In genomic region chrX:12629564-12629963, dm6 we compare ENCODE assay signal across 2 fruit fly cellular contexts.
TF ChIP-seq lines count a peak whose summit lies in the region.

Gene Aven (minus strand): TSS chrX:12629640.
Gene CG2540 (plus strand): TSS chrX:12629878.

TF ChIP-seq in whole organism, embryonic, 481 proteins besides CTCF, POLR2A, EP300 and RAD21 (continued from another document and continues in another):
- peak; percentile 12 for TF ChIP-seq slou (GFP tag; optimal IDR thresholded peaks at IDR 0.05; lab: Kevin White, UChicago)
- peak; percentile 88 for TF ChIP-seq CG18262 (tag; optimal IDR thresholded peaks at IDR 0.05; lab: Kevin White, UChicago)
- TF ChIP-seq CG6765 (GFP tag; optimal IDR thresholded peaks at IDR 0.05; lab: Kevin White, UChicago) = peak; percentile 77
- peak; percentile 80 for TF ChIP-seq CG1233 (GFP tag; optimal IDR thresholded peaks at IDR 0.05; lab: Kevin White, UChicago)
- TF ChIP-seq CG7786 (GFP tag; optimal IDR thresholded peaks at IDR 0.05; lab: Kevin White, UChicago) = no peak
- no peak for TF ChIP-seq h (optimal IDR thresholded peaks at IDR 0.05; lab: Kevin White, UChicago)
- no peak for TF ChIP-seq otp (GFP tag; IDR thresholded peaks at IDR 0.05; lab: Robert Waterston, UW)
- peak; percentile 89 for TF ChIP-seq nmo (GFP tag; optimal IDR thresholded peaks at IDR 0.05; lab: Kevin White, UChicago)
- TF ChIP-seq tup (GFP tag; optimal IDR thresholded peaks at IDR 0.05; lab: Kevin White, UChicago) = peak; percentile 5
- peak; percentile 85 for TF ChIP-seq D19A (tag; optimal IDR thresholded peaks at IDR 0.05; lab: Kevin White, UChicago)
- peak; percentile 68 for TF ChIP-seq CG1529 (GFP tag; optimal IDR thresholded peaks at IDR 0.05; lab: Kevin White, UChicago)
- peak; percentile 44 for TF ChIP-seq CG15011 (GFP tag; optimal IDR thresholded peaks at IDR 0.05; lab: Kevin White, UChicago)
- no peak for TF ChIP-seq jing (GFP tag; optimal IDR thresholded peaks at IDR 0.05; lab: Kevin White, UChicago)
- peak; percentile 80 for TF ChIP-seq CG32532 (GFP tag; IDR thresholded peaks at IDR 0.05; lab: Robert Waterston, UW)
- peak; percentile 87 for TF ChIP-seq CG10147 (GFP tag; optimal IDR thresholded peaks at IDR 0.05; lab: Kevin White, UChicago)
- peak in 1 of 2 experiments; percentile 80 for TF ChIP-seq dpn (GFP tag; optimal IDR thresholded peaks at IDR 0.05; lab: Kevin White, UChicago)
- peak; percentile 57 for TF ChIP-seq CG4820 (GFP tag; optimal IDR thresholded peaks at IDR 0.05; lab: Kevin White, UChicago)
- no peak for TF ChIP-seq CG3163 (GFP tag; optimal IDR thresholded peaks at IDR 0.05; lab: Kevin White, UChicago)
- no peak for TF ChIP-seq gt (GFP tag; IDR thresholded peaks at IDR 0.05; lab: Robert Waterston, UW)
- peak; percentile 87 for TF ChIP-seq CG33557 (GFP tag; optimal IDR thresholded peaks at IDR 0.05; lab: Kevin White, UChicago)
- TF ChIP-seq Adf1 (GFP tag; IDR thresholded peaks at IDR 0.05; lab: Robert Waterston, UW) = 0 out of 2 replicates have a peak, but pooled peaks have one; percentile 21
- no peak for TF ChIP-seq Camta (GFP tag; optimal IDR thresholded peaks at IDR 0.05; lab: Kevin White, UChicago)
- peak; percentile 41 for TF ChIP-seq lilli (GFP tag; optimal IDR thresholded peaks at IDR 0.05; lab: Kevin White, UChicago)
- peak; percentile 44 for TF ChIP-seq CG5245 (GFP tag; optimal IDR thresholded peaks at IDR 0.05; lab: Kevin White, UChicago)
- peak; percentile 24 for TF ChIP-seq CG18011 (GFP tag; optimal IDR thresholded peaks at IDR 0.05; lab: Kevin White, UChicago)
- no peak for TF ChIP-seq eve (GFP tag; optimal IDR thresholded peaks at IDR 0.05; lab: Kevin White, UChicago)
- TF ChIP-seq CG5180 (GFP tag; optimal IDR thresholded peaks at IDR 0.05; lab: Kevin White, UChicago) = peak; percentile 62
- peak; percentile 76 for TF ChIP-seq az2 (GFP tag; optimal IDR thresholded peaks at IDR 0.05; lab: Kevin White, UChicago)
- peak; percentile 70 for TF ChIP-seq fd96Cb (tag; optimal IDR thresholded peaks at IDR 0.05; lab: Kevin White, UChicago)
- TF ChIP-seq lmd (GFP tag; IDR thresholded peaks at IDR 0.05; lab: Robert Waterston, UW) = peak; percentile 61
- TF ChIP-seq sc (optimal IDR thresholded peaks at IDR 0.05; lab: Kevin White, UChicago) = no peak
- TF ChIP-seq sc (GFP tag; optimal IDR thresholded peaks at IDR 0.05; lab: Kevin White, UChicago) = peak; percentile 52
- no peak for TF ChIP-seq fd102C (GFP tag; optimal IDR thresholded peaks at IDR 0.05; lab: Kevin White, UChicago)
- peak; percentile 19; the same call in 1 of the 2 replicates for TF ChIP-seq Taf1 (GFP tag; IDR thresholded peaks at IDR 0.05; lab: Robert Waterston, UW)
- TF ChIP-seq maf-S (GFP tag; optimal IDR thresholded peaks at IDR 0.05; lab: Kevin White, UChicago) = no peak
- peak; percentile 40; the same call in 1 of the 2 replicates for TF ChIP-seq unc-4 (GFP tag; IDR thresholded peaks at IDR 0.05; lab: Robert Waterston, UW; ENCODE audit: partially characterized antibody)
- TF ChIP-seq Sry-δ (GFP tag; optimal IDR thresholded peaks at IDR 0.05; lab: Kevin White, UChicago) = no peak
- peak in 1 of 3 experiments; percentile 86 for TF ChIP-seq lola (GFP tag; optimal IDR thresholded peaks at IDR 0.05; lab: Kevin White, UChicago)
- no peak for TF ChIP-seq CG7745 (tag; optimal IDR thresholded peaks at IDR 0.05; lab: Kevin White, UChicago)
- no peak for TF ChIP-seq p53 (GFP tag; optimal IDR thresholded peaks at IDR 0.05; lab: Kevin White, UChicago)
- TF ChIP-seq Nf-YB (GFP tag; optimal IDR thresholded peaks at IDR 0.05; lab: Kevin White, UChicago) = peak; percentile 72
- no peak for TF ChIP-seq CG11093 (GFP tag; IDR thresholded peaks at IDR 0.05; lab: Robert Waterston, UW)
- peak; percentile 85 for TF ChIP-seq CG6813 (GFP tag; optimal IDR thresholded peaks at IDR 0.05; lab: Kevin White, UChicago)
- TF ChIP-seq CG3847 (GFP tag; IDR thresholded peaks at IDR 0.05; lab: Robert Waterston, UW) = peak; percentile 86
- TF ChIP-seq cato (GFP tag; optimal IDR thresholded peaks at IDR 0.05; lab: Kevin White, UChicago; ENCODE audit: borderline replicate concordance) = peak; percentile 22
- peak; percentile 32; the same call in 1 of the 2 replicates for TF ChIP-seq Atf6 (GFP tag; IDR thresholded peaks at IDR 0.05; lab: Robert Waterston, UW)
- TF ChIP-seq Usf (GFP tag; optimal IDR thresholded peaks at IDR 0.05; lab: Kevin White, UChicago) = peak; percentile 37
- peak; percentile 60 for TF ChIP-seq tgo (GFP tag; IDR thresholded peaks at IDR 0.05; lab: Robert Waterston, UW)
- TF ChIP-seq corto (GFP tag; optimal IDR thresholded peaks at IDR 0.05; lab: Kevin White, UChicago) = peak; percentile 28
- TF ChIP-seq en (GFP tag; optimal IDR thresholded peaks at IDR 0.05; lab: Kevin White, UChicago) = no peak
- TF ChIP-seq CG4282 (GFP tag; optimal IDR thresholded peaks at IDR 0.05; lab: Kevin White, UChicago) = no peak
- TF ChIP-seq CG8924 (tag; optimal IDR thresholded peaks at IDR 0.05; lab: Kevin White, UChicago) = peak; percentile 91
- TF ChIP-seq CG10979 (tag; optimal IDR thresholded peaks at IDR 0.05; lab: Kevin White, UChicago) = peak; percentile 86
- TF ChIP-seq phol (tag; optimal IDR thresholded peaks at IDR 0.05; lab: Kevin White, UChicago) = peak; percentile 87
- TF ChIP-seq CG1792 (GFP tag; optimal IDR thresholded peaks at IDR 0.05; lab: Kevin White, UChicago) = no peak
- no peak for TF ChIP-seq Bdp1 (GFP tag; optimal IDR thresholded peaks at IDR 0.05; lab: Kevin White, UChicago)
- no peak for TF ChIP-seq pum (GFP tag; optimal IDR thresholded peaks at IDR 0.05; lab: Kevin White, UChicago)
- peak; percentile 59; the same call in 1 of the 3 replicates for TF ChIP-seq ci (GFP tag; IDR thresholded peaks at IDR 0.05; lab: Robert Waterston, UW)
- TF ChIP-seq Ets97D (GFP tag; optimal IDR thresholded peaks at IDR 0.05; lab: Kevin White, UChicago) = no peak
- peak; percentile 59 for TF ChIP-seq CG8281 (tag; optimal IDR thresholded peaks at IDR 0.05; lab: Kevin White, UChicago)
- TF ChIP-seq CG10959 (GFP tag; IDR thresholded peaks at IDR 0.05; lab: Robert Waterston, UW) = peak; percentile 31; the same call in 1 of the 2 replicates
- TF ChIP-seq mirr (GFP tag; optimal IDR thresholded peaks at IDR 0.05; lab: Kevin White, UChicago) = peak; percentile 32
- peak; percentile 71; the same call in 2 of the 3 replicates for TF ChIP-seq Dbx (GFP tag; IDR thresholded peaks at IDR 0.05; lab: Robert Waterston, UW)
- TF ChIP-seq dati (GFP tag; IDR thresholded peaks at IDR 0.05; lab: Robert Waterston, UW) = no peak
- peak; percentile 32 for TF ChIP-seq tio (GFP tag; optimal IDR thresholded peaks at IDR 0.05; lab: Kevin White, UChicago)

TF ChIP-seq in whole organism, prepupa, 60 proteins besides CTCF, POLR2A, EP300 and RAD21 (continued from another document):
- TF ChIP-seq topi (GFP tag; optimal IDR thresholded peaks at IDR 0.05; lab: Kevin White, UChicago) (peak; percentile 59), fd85E (GFP tag; optimal IDR thresholded peaks at IDR 0.05; lab: Kevin White, UChicago) (no peak), CG3919 (GFP tag; optimal IDR thresholded peaks at IDR 0.05; lab: Kevin White, UChicago) (peak; percentile 70), vri (GFP tag; optimal IDR thresholded peaks at IDR 0.05; lab: Kevin White, UChicago) (no peak), CG10631 (GFP tag; optimal IDR thresholded peaks at IDR 0.05; lab: Kevin White, UChicago) (peak; percentile 72), ss (GFP tag; optimal IDR thresholded peaks at IDR 0.05; lab: Kevin White, UChicago) (peak; percentile 62 to 84), CG10669 (GFP tag; optimal IDR thresholded peaks at IDR 0.05; lab: Kevin White, UChicago) (peak; percentile 66), Eip78C (GFP tag; lab: Kevin White, UChicago) (peak; percentile 86), Sox102F (GFP tag; optimal IDR thresholded peaks at IDR 0.05; lab: Kevin White, UChicago) (peak; percentile 63)
